Fruit fly (Drosophila melanogaster) whole organism, wandering third instar larva: ENCODE data around the gene Sec16.

Source experiments
- Abd-B ChIP-seq: fragments of >200 bp; optimal IDR thresholded peaks from 2 replicates; lab custom pipeline; 2017; ENCODE audit warnings: missing biosample characterization, missing genetic modification characterization
- CG32264 ChIP-seq: fragments of 200-800 bp; sonication (Bioruptor generic); optimal IDR thresholded peaks from 2 replicates; lab custom pipeline; 2016; ENCODE audit warnings: missing biosample characterization, missing genetic modification characterization
- CG9705 ChIP-seq: fragments of 200-800 bp; sonication (Bioruptor generic); optimal IDR thresholded peaks from 2 replicates; lab custom pipeline; 2018; ENCODE audit warnings: missing biosample characterization, mild to moderate bottlenecking, missing genetic modification characterization
- CrebA ChIP-seq: fragments of 200-800 bp; sonication (Bioruptor generic); optimal IDR thresholded peaks from 2 replicates; lab custom pipeline; 2016; ENCODE audit warnings: missing biosample characterization, mild to moderate bottlenecking, missing genetic modification characterization, borderline replicate concordance
- Dfd ChIP-seq: fragments of >200 bp; optimal IDR thresholded peaks from 2 replicates; lab custom pipeline; 2017; ENCODE audit warnings: missing biosample characterization, missing genetic modification characterization
- Dif ChIP-seq: fragments of 200-275, 200-300 bp; sonication (Bioruptor generic); optimal IDR thresholded peaks from 2 replicates; lab custom pipeline; 2018; ENCODE audit warnings: missing biosample characterization, missing genetic modification characterization; ENCODE audit not compliant: partially characterized antibody
- GATAd ChIP-seq: sonication (Bioruptor generic); optimal IDR thresholded peaks from 2 replicates; lab custom pipeline; 2016; ENCODE audit warnings: missing biosample characterization, missing genetic modification characterization
- HLH106 ChIP-seq: fragments of 200-800 bp; optimal IDR thresholded peaks from 3 replicates; lab custom pipeline; 2019; ENCODE audit warnings: missing biosample characterization, mild to moderate bottlenecking, missing genetic modification characterization, moderate library complexity
- Hnf4 ChIP-seq: fragments of 200-800 bp; sonication (Bioruptor generic); optimal IDR thresholded peaks from 2 replicates; lab custom pipeline; 2016; ENCODE audit warnings: missing biosample characterization, mild to moderate bottlenecking, missing genetic modification characterization
- Hr78 ChIP-seq: fragments of >200 bp; optimal IDR thresholded peaks from 2 replicates; lab custom pipeline; 2017; ENCODE audit warnings: missing biosample characterization, missing genetic modification characterization
- Hr83 ChIP-seq: fragments of 200-300 bp; sonication (Bioruptor generic); optimal IDR thresholded peaks from 2 replicates; lab custom pipeline; 2016; ENCODE audit warnings: missing biosample characterization, mild to moderate bottlenecking, missing genetic modification characterization, moderate library complexity; ENCODE audit not compliant: poor library complexity, severe bottlenecking
- Jra ChIP-seq: sonication (Bioruptor generic); optimal IDR thresholded peaks from 2 replicates; lab custom pipeline; 2016; ENCODE audit warnings: missing biosample characterization, missing genetic modification characterization
- Mio ChIP-seq: sonication (Bioruptor generic); optimal IDR thresholded peaks from 2 replicates; lab custom pipeline; 2016; ENCODE audit warnings: missing biosample characterization, missing genetic modification characterization
- Myc ChIP-seq: fragments of >200 bp; optimal IDR thresholded peaks from 2 replicates; lab custom pipeline; 2017
- N ChIP-seq: fragments of >200 bp; optimal IDR thresholded peaks from 2 replicates; lab custom pipeline; 2018; ENCODE audit warnings: missing biosample characterization, missing external identifiers, missing genetic modification characterization
- OdsH ChIP-seq: fragments of 200-800 bp; sonication (Bioruptor generic); optimal IDR thresholded peaks from 2 replicates; lab custom pipeline; 2016; ENCODE audit warnings: missing biosample characterization, mild to moderate bottlenecking, missing genetic modification characterization
- Rel ChIP-seq, 2 experiments: fragments of 200-800 bp; sonication (Bioruptor generic) in 1 of 2; optimal IDR thresholded peaks; 2 replicates in 1 of 2; 3 replicates in 1 of 2; lab custom pipeline; 2016 to 2019; ENCODE audit warnings: mild to moderate bottlenecking in 2 of 2, missing biosample characterization in 2 of 2, missing genetic modification characterization in 2 of 2, moderate library complexity in 1 of 2
- Sp1 ChIP-seq: fragments of 200-800 bp; sonication (Bioruptor generic); optimal IDR thresholded peaks from 3 replicates; lab custom pipeline; 2019; ENCODE audit warnings: missing biosample characterization, mild to moderate bottlenecking, missing genetic modification characterization, moderate library complexity
- Vsx2 ChIP-seq: fragments of 200-300, 225-300 bp; sonication (Bioruptor generic); optimal IDR thresholded peaks from 2 replicates; lab custom pipeline; 2018; ENCODE audit warnings: missing biosample characterization, missing genetic modification characterization; ENCODE audit not compliant: partially characterized antibody
- br ChIP-seq: fragments of 200-800 bp; sonication (Bioruptor generic); optimal IDR thresholded peaks from 2 replicates; lab custom pipeline; 2016; ENCODE audit warnings: missing biosample characterization, missing genetic modification characterization
- brk ChIP-seq: fragments of 200-800 bp; sonication (Bioruptor generic); optimal IDR thresholded peaks from 2 replicates; lab custom pipeline; 2016; ENCODE audit warnings: missing biosample characterization, mild to moderate bottlenecking, missing genetic modification characterization
- dl ChIP-seq, 2 experiments: fragments of 175-275, 200-275 bp in 1 of 2; fragments of 200-275 bp in 1 of 2; sonication (Bioruptor generic); optimal IDR thresholded peaks; lab custom pipeline; 2018; ENCODE audit warnings: mild to moderate bottlenecking in 2 of 2, missing biosample characterization in 2 of 2, missing genetic modification characterization in 2 of 2, moderate library complexity in 2 of 2; ENCODE audit not compliant: partially characterized antibody in 2 of 2, insufficient read depth in 1 of 2
- dmrt93B ChIP-seq: fragments of 200-800 bp; sonication (Bioruptor generic); optimal IDR thresholded peaks from 2 replicates; lab custom pipeline; 2018; ENCODE audit warnings: missing biosample characterization, mild to moderate bottlenecking, missing genetic modification characterization
- dsf ChIP-seq: sonication (Bioruptor generic); optimal IDR thresholded peaks from 2 replicates; lab custom pipeline; 2016; ENCODE audit warnings: missing biosample characterization, missing genetic modification characterization, borderline replicate concordance
- ey ChIP-seq: fragments of 200-800 bp; sonication (Bioruptor generic); optimal IDR thresholded peaks from 2 replicates; lab custom pipeline; 2016; ENCODE audit warnings: missing biosample characterization, missing genetic modification characterization
- foxo ChIP-seq, 2 experiments: fragments of 200-800 bp; sonication (Bioruptor generic); optimal IDR thresholded peaks; 2 replicates in 1 of 2; 3 replicates in 1 of 2; lab custom pipeline; 2016 to 2017; ENCODE audit warnings: missing biosample characterization in 2 of 2, missing genetic modification characterization in 2 of 2
- fru ChIP-seq: fragments of 200-800 bp; sonication (Bioruptor generic); optimal IDR thresholded peaks from 3 replicates; lab custom pipeline; 2016; ENCODE audit warnings: missing biosample characterization, mild to moderate bottlenecking, missing genetic modification characterization
- h ChIP-seq: fragments of 200-800 bp; sonication (Bioruptor generic); optimal IDR thresholded peaks from 3 replicates; lab custom pipeline; 2016; ENCODE audit warnings: missing biosample characterization, mild to moderate bottlenecking, missing genetic modification characterization
- jim ChIP-seq: fragments of 175-275, 200-325 bp; sonication (Bioruptor generic); optimal IDR thresholded peaks from 2 replicates; lab custom pipeline; 2016; ENCODE audit warnings: missing biosample characterization, mild to moderate bottlenecking, missing genetic modification characterization
- lola ChIP-seq: fragments of >200 bp; optimal IDR thresholded peaks from 2 replicates; lab custom pipeline; 2017; ENCODE audit warnings: missing biosample characterization, missing genetic modification characterization
- pan ChIP-seq: fragments of >200 bp; optimal IDR thresholded peaks from 2 replicates; lab custom pipeline; 2017
- psq ChIP-seq: fragments of 200-800 bp; sonication (Bioruptor generic); optimal IDR thresholded peaks from 3 replicates; lab custom pipeline; 2017; ENCODE audit warnings: missing biosample characterization, mild to moderate bottlenecking, missing genetic modification characterization, moderate library complexity
- rgr ChIP-seq: fragments of 200-800 bp; sonication (Bioruptor generic); optimal IDR thresholded peaks from 3 replicates; lab custom pipeline; 2016; ENCODE audit warnings: missing biosample characterization, mild to moderate bottlenecking, missing genetic modification characterization
- sage ChIP-seq: fragments of 200-800 bp; sonication (Bioruptor generic); optimal IDR thresholded peaks from 2 replicates; lab custom pipeline; 2016; ENCODE audit warnings: missing biosample characterization, mild to moderate bottlenecking, missing genetic modification characterization
- sv ChIP-seq: fragments of 200-800 bp; sonication (Bioruptor generic); optimal IDR thresholded peaks from 3 replicates; lab custom pipeline; 2016; ENCODE audit warnings: missing biosample characterization, missing genetic modification characterization
- tai ChIP-seq: sonication (Bioruptor generic); optimal IDR thresholded peaks from 2 replicates; lab custom pipeline; 2016; ENCODE audit warnings: missing biosample characterization, missing genetic modification characterization
- usp ChIP-seq: fragments of >200 bp; optimal IDR thresholded peaks from 2 replicates; lab custom pipeline; 2017; ENCODE audit warnings: missing biosample characterization, missing genetic modification characterization
- woc ChIP-seq: sonication (Bioruptor generic); optimal IDR thresholded peaks from 2 replicates; lab custom pipeline; 2016; ENCODE audit warnings: missing biosample characterization, mild to moderate bottlenecking, missing genetic modification characterization

Sec16 gene

DNA sequence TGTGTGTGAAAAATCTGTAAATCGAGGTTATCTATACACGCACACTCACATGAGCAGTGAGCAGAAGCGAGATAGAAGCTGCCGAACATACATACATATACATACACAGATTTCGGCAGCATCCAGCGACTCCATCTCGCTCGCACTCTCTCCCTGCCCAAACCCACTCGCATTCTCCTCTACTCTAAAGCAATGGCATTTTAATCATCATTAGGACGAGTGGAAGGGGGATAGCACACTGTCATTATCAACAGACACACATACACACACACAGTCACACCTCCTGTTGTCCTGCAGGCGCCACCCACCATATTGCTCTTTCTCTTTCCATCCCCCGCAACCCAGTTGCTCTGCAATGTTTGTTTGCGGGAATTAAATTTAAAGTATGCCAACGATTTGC lies 38.1 kb downstream of the Sec16 start:
- no peak for TF ChIP-seq Sp1 (GFP tag; lab: Kevin White, UChicago)
- TF ChIP-seq tai (GFP tag; lab: Kevin White, UChicago) = no peak
- no peak for TF ChIP-seq dl (GFP tag; optimal IDR thresholded peaks at IDR 0.05; lab: Kevin White, UChicago; ENCODE audit: insufficient read depth in 1 of 2, partially characterized antibody in 2 of 2)
- TF ChIP-seq N (GFP tag; lab: Kevin White, UChicago) = no peak
- no peak for TF ChIP-seq dsf (GFP tag; lab: Kevin White, UChicago)
- TF ChIP-seq OdsH = no peak
- no peak for TF ChIP-seq Abd-B (GFP tag; lab: Kevin White, UChicago)
- TF ChIP-seq Hnf4 (GFP tag; lab: Kevin White, UChicago) = no peak
- no peak for TF ChIP-seq Vsx2 (GFP tag; lab: Kevin White, UChicago)
- TF ChIP-seq Myc (lab: Kevin White, UChicago) = no peak
- TF ChIP-seq brk (GFP tag; lab: Kevin White, UChicago) = no peak
- no peak for TF ChIP-seq Hr78 (GFP tag; lab: Kevin White, UChicago)
- no peak for TF ChIP-seq GATAd (GFP tag; lab: Kevin White, UChicago)
- TF ChIP-seq h = no peak
- TF ChIP-seq fru = no peak

dm6 chrX:12645361-12645760 lies 49.5 kb downstream of the Sec16 start:
- TF ChIP-seq GATAd (GFP tag; lab: Kevin White, UChicago) (no peak), usp (GFP tag; lab: Kevin White, UChicago) (no peak), Hnf4 (GFP tag; lab: Kevin White, UChicago) (no peak), lola (GFP tag; lab: Kevin White, UChicago) (no peak), Myc (lab: Kevin White, UChicago) (no peak), woc (no peak), Hr83 (GFP tag; lab: Kevin White, UChicago) (no peak), Abd-B (GFP tag; lab: Kevin White, UChicago) (no peak)

DNA sequence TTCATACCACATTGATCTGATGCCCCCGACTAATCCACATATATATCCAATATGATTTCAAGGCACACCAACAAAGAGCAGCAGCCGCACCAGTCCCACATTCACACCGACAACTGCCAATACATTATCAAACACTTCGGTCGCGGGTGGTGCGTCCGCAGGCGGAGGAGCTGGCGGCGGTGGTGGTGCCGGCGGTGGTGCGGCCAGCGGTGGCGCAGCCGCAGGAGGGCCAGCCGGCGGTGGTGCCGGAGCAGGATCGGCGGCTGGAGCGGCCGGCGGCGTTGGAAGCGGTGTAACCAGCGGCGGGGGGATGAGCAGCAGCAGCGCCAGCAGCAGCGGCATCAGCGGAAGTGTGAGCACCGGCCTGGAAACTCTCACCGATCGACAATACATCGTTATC lies 55.8 kb downstream of the Sec16 start:
- TF ChIP-seq Abd-B (GFP tag; lab: Kevin White, UChicago) = no peak
- TF ChIP-seq Vsx2 (GFP tag; lab: Kevin White, UChicago) = no peak
- TF ChIP-seq Dif (GFP tag; lab: Kevin White, UChicago) = no peak
- TF ChIP-seq Dfd (GFP tag; lab: Kevin White, UChicago) = peak; percentile 91
- no peak for TF ChIP-seq Myc (lab: Kevin White, UChicago)
- TF ChIP-seq dsf (GFP tag; lab: Kevin White, UChicago) = no peak

- TF ChIP-seq Hnf4 (GFP tag; lab: Kevin White, UChicago) (peak; percentile 84), OdsH (peak; percentile 31), CG32264 (GFP tag; lab: Kevin White, UChicago) (no peak), ey (GFP tag; lab: Kevin White, UChicago) (peak; percentile 47), Sp1 (GFP tag; lab: Kevin White, UChicago) (peak; percentile 44), usp (GFP tag; lab: Kevin White, UChicago) (no peak), dsf (GFP tag; lab: Kevin White, UChicago) (peak; percentile 56), pan (no peak), CG9705 (peak; percentile 42), tai (GFP tag; lab: Kevin White, UChicago) (peak; percentile 90), dl (GFP tag; optimal IDR thresholded peaks at IDR 0.05; lab: Kevin White, UChicago; ENCODE audit: insufficient read depth in 1 of 2, partially characterized antibody in 2 of 2) (no peak), psq (peak; percentile 8), h (peak; percentile 78), N (GFP tag; lab: Kevin White, UChicago) (no peak), Vsx2 (GFP tag; lab: Kevin White, UChicago) (no peak), Jra (GFP tag; lab: Kevin White, UChicago) (peak; percentile 77), Mio (no peak), Dif (GFP tag; lab: Kevin White, UChicago) (no peak), lola (GFP tag; lab: Kevin White, UChicago) (no peak), jim (peak; percentile 11), sv (GFP tag; lab: Kevin White, UChicago) (peak; percentile 28), brk (GFP tag; lab: Kevin White, UChicago) (peak; percentile 41), sage (GFP tag; lab: Kevin White, UChicago) (peak; percentile 45), br (GFP tag; lab: Kevin White, UChicago) (peak; percentile 54), GATAd (GFP tag; lab: Kevin White, UChicago) (peak; percentile 41), Hr83 (GFP tag; lab: Kevin White, UChicago) (peak; percentile 94), HLH106 (peak; percentile 60), foxo (GFP tag; optimal IDR thresholded peaks at IDR 0.05; lab: Kevin White, UChicago) (peak in 1 of 2 experiments; percentile 77), dmrt93B (GFP tag; lab: Kevin White, UChicago) (peak; percentile 34), Hr78 (GFP tag; lab: Kevin White, UChicago) (no peak), woc (no peak), rgr (peak; percentile 73), Rel (GFP tag; optimal IDR thresholded peaks at IDR 0.05; lab: Kevin White, UChicago) (no peak), Rel (tag; optimal IDR thresholded peaks at IDR 0.05; lab: Kevin White, UChicago) (peak; percentile 89), fru (peak; percentile 64), CrebA (GFP tag; lab: Kevin White, UChicago) (no peak), Dfd (GFP tag; lab: Kevin White, UChicago) (no peak), Myc (lab: Kevin White, UChicago) (no peak), Abd-B (GFP tag; lab: Kevin White, UChicago) (no peak)
- TF ChIP-seq, all 38 proteins: peak for 23
Observed at dm6 chrX:12653574-12653973, 57.7 kb downstream of the Sec16 start, which contains the start of gene CkIalpha. Gene CkIalpha (plus strand): TSS chrX:12653626.
